Worm (Caenorhabditis elegans) whole organism, young adult: ENCODE measurements around the gene ipla-7.

Experiments
- F37B4.10 ChIP-seq: fragments of 200-800 bp; sonication (Bioruptor generic); IDR thresholded peaks from 2 replicates; pipeline ENCODE4 v1.3.6; 2022; ENCODE audit warnings: missing genetic modification characterization, missing compliant biosample characterization
- F55B11.4 ChIP-seq: sonication (generic microtip); optimal IDR thresholded peaks from 2 replicates; lab custom pipeline; 2016; ENCODE audit warnings: missing compliant biosample characterization, missing genetic modification characterization, borderline replicate concordance; ENCODE audit not compliant: insufficient read depth
- atf-7 ChIP-seq: sonication (generic microtip); optimal IDR thresholded peaks from 2 replicates; lab custom pipeline; 2017; ENCODE audit warnings: mild to moderate bottlenecking, missing genetic modification characterization, missing compliant biosample characterization
- ceh-58 ChIP-seq: fragments of 200-800 bp; sonication (Bioruptor generic); IDR thresholded peaks from 2 replicates; pipeline ENCODE4 v1.3.6; 2022; ENCODE audit warnings: missing genetic modification characterization, missing compliant biosample characterization
- ets-4 ChIP-seq: fragments of 200-800 bp; sonication (Bioruptor generic); optimal IDR thresholded peaks from 2 replicates; lab custom pipeline; 2018; ENCODE audit warnings: mild to moderate bottlenecking, missing genetic modification characterization, missing compliant biosample characterization
- gei-17 ChIP-seq: fragments of 200-800 bp; sonication (Bioruptor generic); optimal IDR thresholded peaks from 2 replicates; lab custom pipeline; 2018; ENCODE audit warnings: mild to moderate bottlenecking, missing genetic modification characterization, missing compliant biosample characterization
- hmg-1.2 ChIP-seq: fragments of 200-800 bp; sonication (Bioruptor generic); IDR thresholded peaks from 2 replicates; pipeline ENCODE4 v1.3.6; 2022; ENCODE audit warnings: missing genetic modification reagents, missing genetic modification characterization, missing compliant biosample characterization
- mel-28 ChIP-seq: sonication (generic microtip); optimal IDR thresholded peaks from 2 replicates; lab custom pipeline; 2016; ENCODE audit warnings: borderline replicate concordance, mild to moderate bottlenecking, missing genetic modification characterization, missing compliant biosample characterization
- nhr-80 ChIP-seq: sonication (generic microtip); optimal IDR thresholded peaks from 2 replicates; lab custom pipeline; 2016; ENCODE audit warnings: missing genetic modification characterization, missing compliant biosample characterization
- rec-8 ChIP-seq, 2 experiments: sonication (generic microtip); optimal IDR thresholded peaks; 2 replicates each; lab custom pipeline; 2016; ENCODE audit warnings: mild to moderate bottlenecking in 2 of 2, missing genetic modification characterization in 2 of 2, missing genetic modification reagents in 2 of 2, missing genotype in 2 of 2, missing biosample characterization in 1 of 2, missing compliant biosample characterization in 1 of 2, moderate library complexity in 1 of 2
- snpc-1.1 ChIP-seq: sonication (generic microtip); optimal IDR thresholded peaks from 2 replicates; lab custom pipeline; 2017; ENCODE audit warnings: missing genetic modification characterization, mild to moderate bottlenecking, missing compliant biosample characterization, antibody characterized with exemption, moderate library complexity, missing genotype, missing genetic modification reagents; ENCODE audit not compliant: insufficient read depth
- snpc-4 ChIP-seq, 5 experiments: fragments of 150-350 bp in 1 of 5; sonication (generic microtip) in 4 of 5; optimal IDR thresholded peaks; 2 replicates each; lab custom pipeline; 2014 to 2018; ENCODE audit warnings: missing genetic modification characterization in 5 of 5, missing biosample characterization in 3 of 5, antibody characterized with exemption in 2 of 5, mild to moderate bottlenecking in 2 of 5, missing compliant biosample characterization in 2 of 5, missing genotype in 2 of 5, moderate library complexity in 2 of 5, missing genetic modification reagents in 1 of 5

The ipla-7 gene

ce11 chrIV:10009536-10009935, 53.1 kb downstream of the ipla-7 start, which contains the start of gene magu-4:
Gene magu-4, plus strand, starts transcription at chrIV:10009753.
- TF ChIP-seq gei-17 (GFP tag; lab: Kevin White, UChicago), result no peak
- no peak for TF ChIP-seq F37B4.10 (GFP tag; lab: Robert Waterston, UW)
- TF ChIP-seq snpc-4 (GFP tag; optimal IDR thresholded peaks at IDR 0.05; lab: Kevin White, UChicago), result no peak
- TF ChIP-seq snpc-4 (tag; optimal IDR thresholded peaks at IDR 0.05; lab: Kevin White, UChicago), result no peak
- no peak for TF ChIP-seq ets-4
- TF ChIP-seq rec-8 (tag; optimal IDR thresholded peaks at IDR 0.05; lab: Kevin White, UChicago), result no peak

DNA sequence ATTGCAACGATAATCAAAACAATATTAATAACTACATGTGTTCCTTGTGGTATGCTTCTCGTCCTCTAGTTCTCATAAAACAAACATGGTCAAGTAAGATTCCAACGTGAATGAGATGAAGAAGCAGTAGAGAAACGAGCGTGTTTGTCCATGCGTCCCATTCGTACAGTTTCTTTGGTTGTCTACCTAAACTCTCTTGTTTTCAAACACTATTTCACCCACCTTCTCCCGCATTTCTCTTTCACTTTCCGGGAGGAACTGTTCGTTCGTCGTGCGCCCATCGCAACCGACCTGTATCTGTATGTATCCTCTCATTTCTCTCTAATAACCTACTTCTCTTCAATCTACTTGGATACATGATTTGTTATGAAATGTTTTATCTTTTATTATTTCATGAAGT, 54.9 kb downstream of the ipla-7 start:
- TF ChIP-seq snpc-1.1 (tag; lab: Kevin White, UChicago) (no peak), hmg-1.2 (GFP tag; lab: Robert Waterston, UW) (peak; percentile 54; the same call in 1 of the 2 replicates), ceh-58 (no peak), nhr-80 (tag; lab: Kevin White, UChicago) (peak; percentile 26)

- TF ChIP-seq atf-7 (tag; lab: Kevin White, UChicago) (no peak), F55B11.4 (tag; lab: Kevin White, UChicago) (no peak), gei-17 (GFP tag; lab: Kevin White, UChicago) (no peak), mel-28 (no peak)
These were observed 55.9 kb downstream of the ipla-7 start, which contains the start of gene C47E12.13 for ce11 chrIV:10006792-10007191. Gene C47E12.13, minus strand, starts transcription at chrIV:10006892.
